Worm (Caenorhabditis elegans) whole organism, L4/young adult: Measurements from ENCODE around the gene F54B11.11.

Experiments used
- W03F9.2 ChIP-seq: fragments of 150-350 bp; optimal IDR thresholded peaks from 2 replicates; lab custom pipeline; 2014; ENCODE audit warnings: missing biosample characterization, missing genetic modification characterization
- dao-5 ChIP-seq: sonication (generic microtip); optimal IDR thresholded peaks from 2 replicates; lab custom pipeline; 2016; ENCODE audit warnings: missing genotype, missing genetic modification characterization, moderate library complexity, missing compliant biosample characterization
- him-1 ChIP-seq: sonication (generic microtip); optimal IDR thresholded peaks from 2 replicates; lab custom pipeline; 2016; ENCODE audit warnings: missing genotype, missing genetic modification reagents, missing genetic modification characterization, missing compliant biosample characterization

DNA sequence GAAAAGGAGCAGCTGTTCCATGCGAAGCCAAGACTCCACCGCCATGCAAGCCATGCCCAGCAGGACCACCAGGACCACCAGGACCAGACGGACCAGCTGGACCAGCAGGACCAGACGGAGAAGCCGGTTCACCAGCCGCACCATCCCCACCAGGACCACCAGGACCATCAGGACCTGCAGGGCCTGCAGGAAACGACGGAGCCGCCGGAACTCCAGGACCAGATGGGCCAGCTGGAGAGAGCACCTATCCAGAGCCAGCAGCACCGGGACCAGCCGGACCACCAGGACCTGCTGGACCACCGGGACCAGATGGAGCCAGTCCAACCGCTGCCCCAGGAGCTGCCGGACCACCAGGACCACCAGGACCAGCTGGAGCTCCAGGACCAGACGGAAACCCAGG, 13.4 kb downstream of the F54B11.11 start:
- TF ChIP-seq him-1 (tag; lab: Kevin White, UChicago) (no peak), dao-5 (tag; lab: Kevin White, UChicago) (no peak), W03F9.2 (tag; lab: Kevin White, UChicago) (no peak)
